Fruit fly (Drosophila melanogaster) Kc167 (cell line): ENCODE data around the gene CG14777.

Experiments used
- insv ChIP-seq: fragments of >200 bp; optimal IDR thresholded peaks from 3 replicates; lab custom pipeline; 2018; ENCODE audit warnings: missing external identifiers
- psq ChIP-seq: fragments of >200 bp; optimal IDR thresholded peaks from 2 replicates; lab custom pipeline; 2017; ENCODE audit warnings: missing external identifiers

dm6 chrX:1513865-1514264 is 47.9 kb downstream of the CG14777 start:
- TF ChIP-seq psq (lab: Kevin White, UChicago) (no peak), insv (no peak)
